Worm (Caenorhabditis elegans): ENCODE results near the gene ipla-7.

DNA sequence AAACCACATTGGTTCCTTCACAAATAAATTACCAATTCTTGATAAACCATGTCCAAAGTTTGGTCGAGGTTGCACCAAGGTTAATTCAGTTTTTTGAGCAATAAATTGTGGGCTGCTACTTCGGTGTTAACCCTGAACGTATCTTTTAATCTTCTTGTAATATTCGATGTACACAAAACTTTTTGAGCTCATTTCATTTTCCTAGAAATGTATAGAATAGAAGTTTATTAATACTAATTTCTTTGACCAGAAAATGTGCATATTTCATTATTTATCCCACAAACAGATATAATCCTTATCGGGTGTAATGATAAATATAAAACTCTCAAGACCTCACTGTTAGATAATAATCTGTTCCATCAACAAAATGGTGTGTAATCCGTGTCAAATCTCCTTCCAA, 1.3 kb upstream of the ipla-7 start:
- TF ChIP-seq elt-1 (tag; optimal IDR thresholded peaks at IDR 0.05) (no peak), nhr-11 (tag; optimal IDR thresholded peaks at IDR 0.05) (no peak), ceh-16 (tag; optimal IDR thresholded peaks at IDR 0.05) (no peak), fos-1 (tag; optimal IDR thresholded peaks at IDR 0.05) (no peak)
